Worm (Caenorhabditis elegans): Measurements from ENCODE around the gene swt-4.

- no peak for TF ChIP-seq nhr-28 (tag; optimal IDR thresholded peaks at IDR 0.05)
- TF ChIP-seq tbx-2 (tag; optimal IDR thresholded peaks at IDR 0.05), result no peak
- no peak for TF ChIP-seq pha-4 (tag; optimal IDR thresholded peaks at IDR 0.05)
- no peak for TF ChIP-seq egl-27 (tag; optimal IDR thresholded peaks at IDR 0.05)
- TF ChIP-seq zag-1 (tag; optimal IDR thresholded peaks at IDR 0.05), result no peak
These were observed 23.9 kb downstream of the swt-4 start, which contains the start of gene rabx-5 for ce11 chrIII:10605049-10605448.

Measured in whole organism, L3 larva.